Fruit fly (Drosophila melanogaster) S2 (cell line): ENCODE measurements around the gene pkaap.

ENCODE experiments used
- CG8478 ChIP-seq: fragments of >200 bp; optimal IDR thresholded peaks from 2 replicates; lab custom pipeline; 2018
- CTCF ChIP-seq, 2 experiments: fragments of >200 bp; optimal IDR thresholded peaks; 2 replicates each; lab custom pipeline; 2018

pkaap gene

dm6 chr2L:16287602-16288392 is at the start of gene pkaap, which contains the start of gene crp:
pkaap (plus strand) TSS chr2L:16288290.
crp (minus strand) TSS chr2L:16287730.
- peak; percentile 98 for TF ChIP-seq CTCF (optimal IDR thresholded peaks at IDR 0.05; lab: Kevin White, UChicago)
- TF ChIP-seq CG8478 (lab: Kevin White, UChicago) = no peak

- TF ChIP-seq CTCF (optimal IDR thresholded peaks at IDR 0.05; lab: Kevin White, UChicago) (no peak), CG8478 (lab: Kevin White, UChicago) (no peak)
Measured at dm6 chr2L:16241639-16242038, 46.5 kb upstream of the pkaap start, which contains the start of gene CG42818. CG42818 (plus strand) TSS chr2L:16241939.

- TF ChIP-seq CG8478 (lab: Kevin White, UChicago) (no peak), CTCF (optimal IDR thresholded peaks at IDR 0.05; lab: Kevin White, UChicago) (no peak)
Measured at dm6 chr2L:16251598-16252131, 36.4 kb upstream of the pkaap start, which contains the start of gene CG46309. CG46309 (minus strand) TSS chr2L:16251788.

- no peak for TF ChIP-seq CG8478 (lab: Kevin White, UChicago)
- no peak for TF ChIP-seq CTCF (optimal IDR thresholded peaks at IDR 0.05; lab: Kevin White, UChicago)
Measured at dm6 chr2L:16255232-16256117, 32.6 kb upstream of the pkaap start.

- TF ChIP-seq CTCF (optimal IDR thresholded peaks at IDR 0.05; lab: Kevin White, UChicago) (no peak), CG8478 (lab: Kevin White, UChicago) (no peak)
Measured at dm6 chr2L:16256118-16256435, 32.0 kb upstream of the pkaap start.

- TF ChIP-seq CTCF (optimal IDR thresholded peaks at IDR 0.05; lab: Kevin White, UChicago) (peak in 1 of 2 experiments; percentile 45), CG8478 (lab: Kevin White, UChicago) (no peak)
Measured at dm6 chr2L:16257227-16258071, 30.6 kb upstream of the pkaap start, which contains the start of the genes PRL-1 and EndoGI. PRL-1 (minus strand) TSS chr2L:16257606. EndoGI (plus strand) TSS chr2L:16257688.

dm6 chr2L:16261576-16262217 is 26.4 kb upstream of the pkaap start, which contains the start of the genes twe and CG4935:
twe (minus strand) TSS chr2L:16261877.
CG4935 (plus strand) TSS chr2L:16262141.
- no peak for TF ChIP-seq CG8478 (lab: Kevin White, UChicago)

dm6 chr2L:16263723-16264122 is 24.4 kb upstream of the pkaap start:
- no peak for TF ChIP-seq CTCF (optimal IDR thresholded peaks at IDR 0.05; lab: Kevin White, UChicago)
- TF ChIP-seq CG8478 (lab: Kevin White, UChicago) = no peak

dm6 chr2L:16267159-16268065 is 20.7 kb upstream of the pkaap start:
- TF ChIP-seq CG8478 (lab: Kevin White, UChicago) (no peak), CTCF (optimal IDR thresholded peaks at IDR 0.05; lab: Kevin White, UChicago) (no peak)

dm6 chr2L:16268107-16268539 is 20.0 kb upstream of the pkaap start:
- TF ChIP-seq CG8478 (lab: Kevin White, UChicago) (no peak), CTCF (optimal IDR thresholded peaks at IDR 0.05; lab: Kevin White, UChicago) (no peak)

dm6 chr2L:16268869-16269231 is 19.2 kb upstream of the pkaap start:
- TF ChIP-seq CG8478 (lab: Kevin White, UChicago) (no peak), CTCF (optimal IDR thresholded peaks at IDR 0.05; lab: Kevin White, UChicago) (no peak)
